Fruit fly (Drosophila melanogaster): ENCODE measurements around the gene CG9175.

DNA sequence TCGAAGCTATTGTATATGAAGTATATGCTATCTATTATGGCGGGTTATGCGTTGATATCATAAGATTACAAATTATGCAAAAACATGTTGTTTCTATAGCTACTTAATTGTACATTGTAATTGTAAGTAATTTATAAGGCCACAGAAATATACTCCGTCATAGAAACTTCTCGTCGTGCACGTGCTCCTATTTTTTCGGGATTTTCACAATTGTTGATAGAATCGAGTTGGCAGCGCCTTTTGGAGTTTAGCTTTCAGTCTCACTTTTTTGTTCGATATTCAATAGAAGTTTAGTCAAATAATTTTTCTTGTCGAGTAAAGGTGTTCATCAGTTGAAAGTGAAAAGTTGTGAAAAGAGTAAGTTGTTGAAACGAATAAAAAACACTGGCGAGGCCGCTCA is 19.4 kb upstream of the CG9175 start, which contains the start of gene CG31642:
- TF ChIP-seq h (optimal IDR thresholded peaks at IDR 0.05) (no peak), insv (optimal IDR thresholded peaks at IDR 0.05) (no peak)

All from Kc167 (cell line).